Worm (Caenorhabditis elegans) whole organism, midembryonic: ENCODE measurements around the gene gcy-15.

ENCODE experiments used
- T22C8.4 ChIP-seq: fragments of 200-800 bp; sonication (Bioruptor generic); IDR thresholded peaks from 2 replicates; pipeline ENCODE4 v1.3.6; 2022; ENCODE audit warnings: missing genetic modification characterization, missing compliant biosample characterization
- cog-1 ChIP-seq: sonication (generic microtip); optimal IDR thresholded peaks from 2 replicates; lab custom pipeline; 2016; ENCODE audit warnings: missing genetic modification characterization, missing compliant biosample characterization
- flt-1 ChIP-seq: fragments of 200-800 bp; sonication (Bioruptor generic); IDR thresholded peaks from 2 replicates; pipeline ENCODE4 v1.3.6; 2022; ENCODE audit warnings: missing genetic modification characterization, missing compliant biosample characterization
- klf-2 ChIP-seq: fragments of 200-800 bp; sonication (Bioruptor generic); conservative IDR thresholded peaks from 2 replicates; pipeline ENCODE4 v1.3.6; 2022; ENCODE audit warnings: missing genetic modification reagents, missing genetic modification characterization, missing compliant biosample characterization
- ref-1 ChIP-seq: fragments of 200-800 bp; sonication (Bioruptor generic); conservative IDR thresholded peaks from 2 replicates; pipeline ENCODE4 v1.3.6; 2022; ENCODE audit warnings: missing genetic modification reagents, missing genetic modification characterization, missing compliant biosample characterization
- tab-1 ChIP-seq: fragments of 200-800 bp; sonication (Bioruptor generic); IDR thresholded peaks from 2 replicates; pipeline ENCODE4 v1.3.6; 2022; ENCODE audit warnings: missing genetic modification characterization, missing compliant biosample characterization
- ztf-23 ChIP-seq: fragments of 200-800 bp; sonication (Bioruptor generic); IDR thresholded peaks from 2 replicates; pipeline ENCODE4 v1.3.6; 2022; ENCODE audit warnings: missing genetic modification reagents, missing genetic modification characterization, missing compliant biosample characterization
- ztf-29 ChIP-seq: fragments of 200-800 bp; sonication (Bioruptor generic); IDR thresholded peaks from 2 replicates; pipeline ENCODE4 v1.3.6; 2022; ENCODE audit warnings: missing genetic modification reagents, missing genetic modification characterization, missing compliant biosample characterization

DNA sequence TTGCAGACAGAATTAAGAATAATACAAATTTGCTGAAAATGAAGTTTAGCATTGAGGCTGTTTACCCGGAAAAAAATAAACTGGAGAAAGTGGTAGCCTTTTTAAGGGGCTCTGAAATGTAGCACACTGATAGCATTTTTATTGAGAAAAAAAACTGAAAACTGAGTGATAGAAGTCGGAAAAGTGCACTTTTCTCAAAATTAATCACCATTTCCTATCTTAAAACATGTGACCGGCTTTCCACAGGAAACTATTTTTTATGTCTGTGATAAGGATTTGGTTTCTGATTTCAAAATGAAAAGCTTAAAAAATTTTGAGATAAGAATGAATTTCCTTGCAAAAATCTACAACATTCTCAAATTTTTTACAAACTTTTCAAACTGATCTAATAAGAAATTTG lies 23.9 kb upstream of the gcy-15 start, which contains the start of gene ZC239.22:
- TF ChIP-seq klf-2 (GFP tag; lab: Robert Waterston, UW), result no peak
- no peak for TF ChIP-seq T22C8.4 (GFP tag; lab: Robert Waterston, UW)
- no peak for TF ChIP-seq ref-1 (GFP tag; lab: Robert Waterston, UW)
- TF ChIP-seq ztf-23 (GFP tag; lab: Robert Waterston, UW), result no peak
- TF ChIP-seq flt-1 (GFP tag; lab: Robert Waterston, UW), result no peak
- no peak for TF ChIP-seq tab-1
- no peak for TF ChIP-seq cog-1 (tag; lab: Kevin White, UChicago)
- TF ChIP-seq ztf-29 (GFP tag; lab: Robert Waterston, UW), result no peak
